Worm (Caenorhabditis elegans): ENCODE measurements around the gene R07B1.6.

DNA sequence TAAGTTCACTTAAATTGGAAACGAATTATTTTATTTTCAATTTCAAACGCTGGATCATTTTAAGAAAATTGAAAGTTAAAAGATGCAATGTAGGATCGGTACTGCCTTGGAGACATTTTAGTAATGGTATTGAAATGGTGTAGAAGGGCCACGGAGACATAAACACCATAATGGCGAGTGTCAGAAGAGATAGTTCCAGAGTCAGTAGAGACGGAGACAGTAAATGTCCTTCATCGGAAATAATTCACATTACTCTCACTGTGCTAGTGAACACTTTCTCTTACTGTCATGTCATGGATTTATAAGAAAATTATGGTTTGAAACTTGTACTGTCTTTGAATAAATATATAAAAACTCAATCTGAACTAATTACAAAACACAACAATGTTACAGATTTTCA, 26.6 kb downstream of the R07B1.6 start:
- TF ChIP-seq ets-7 (tag; optimal IDR thresholded peaks at IDR 0.05) (no peak), hmbx-1 (tag; optimal IDR thresholded peaks at IDR 0.05) (no peak), ama-1 (optimal IDR thresholded peaks at IDR 0.05) (no peak), hmg-4 (GFP tag; optimal IDR thresholded peaks at IDR 0.05) (no peak), tbx-37 (GFP tag; conservative IDR thresholded peaks at IDR 0.05) (no peak), F13C5.2 (tag; optimal IDR thresholded peaks at IDR 0.05) (no peak)

Measured in whole organism, early embryonic.